Worm (Caenorhabditis elegans) whole organism, late embryonic: ENCODE measurements around the gene gadr-3.

Source experiments
- C38D4.7 ChIP-seq: fragments of 200-800 bp; sonication (Bioruptor generic); optimal IDR thresholded peaks from 2 replicates; lab custom pipeline; 2018; ENCODE audit warnings: mild to moderate bottlenecking, missing genetic modification characterization, moderate library complexity, missing compliant biosample characterization
- F13H6.1 ChIP-seq: sonication (generic microtip); optimal IDR thresholded peaks from 2 replicates; lab custom pipeline; 2016; ENCODE audit warnings: missing genetic modification characterization, missing compliant biosample characterization
- K09A11.1 ChIP-seq: sonication (generic microtip); optimal IDR thresholded peaks from 2 replicates; lab custom pipeline; 2017; ENCODE audit warnings: antibody characterized with exemption, mild to moderate bottlenecking, missing genetic modification characterization, missing compliant biosample characterization; ENCODE audit not compliant: insufficient read depth
- ama-1 ChIP-seq: fragments of 150-350 bp; optimal IDR thresholded peaks from 2 replicates; lab custom pipeline; 2014
- ceh-9 ChIP-seq: sonication (generic microtip); optimal IDR thresholded peaks from 2 replicates; lab custom pipeline; 2016; ENCODE audit warnings: mild to moderate bottlenecking, missing genetic modification characterization, inconsistent platforms, missing compliant biosample characterization
- nhr-11 ChIP-seq: fragments of 150-350 bp; optimal IDR thresholded peaks from 2 replicates; lab custom pipeline; 2014; ENCODE audit warnings: missing biosample characterization, missing genetic modification characterization
- pag-3 ChIP-seq: sonication (generic microtip); optimal IDR thresholded peaks from 2 replicates; lab custom pipeline; 2016; ENCODE audit warnings: missing compliant biosample characterization, missing genetic modification characterization, borderline replicate concordance
- pqm-1 ChIP-seq: sonication (generic microtip); optimal IDR thresholded peaks from 2 replicates; lab custom pipeline; 2016; ENCODE audit warnings: missing genetic modification characterization, missing compliant biosample characterization
- rnt-1 ChIP-seq: sonication (generic microtip); optimal IDR thresholded peaks from 2 replicates; lab custom pipeline; 2016; ENCODE audit warnings: missing genetic modification characterization, missing compliant biosample characterization
- tbx-7 ChIP-seq: sonication (generic microtip); optimal IDR thresholded peaks from 2 replicates; lab custom pipeline; 2016; ENCODE audit warnings: missing genotype, missing genetic modification characterization, missing compliant biosample characterization
- unc-3 ChIP-seq, 2 experiments: fragments of 200-800 bp in 1 of 2; sonication (Bioruptor generic) in 1 of 2; sonication (generic microtip) in 1 of 2; conservative IDR thresholded peaks in 1 of 2; optimal IDR thresholded peaks in 1 of 2; 2 replicates each; pipeline versions ENCODE4 v1.3.6 to Lab custom; 2016 to 2022; ENCODE audit warnings: missing compliant biosample characterization in 2 of 2, missing genetic modification characterization in 2 of 2, missing genetic modification reagents in 1 of 2
- unc-55 ChIP-seq: sonication (generic microtip); optimal IDR thresholded peaks from 2 replicates; lab custom pipeline; 2017; ENCODE audit warnings: missing biosample characterization, missing genetic modification reagents, missing genetic modification characterization
- unc-86 ChIP-seq: sonication (generic microtip); optimal IDR thresholded peaks from 2 replicates; lab custom pipeline; 2016; ENCODE audit warnings: missing genetic modification characterization, missing compliant biosample characterization

ce11 chrIII:6287195-6287594 is 1.4 kb upstream of the gadr-3 start, which contains the start of gene F47D12.6:
- TF ChIP-seq nhr-11 (tag; lab: Kevin White, UChicago) (no peak), tbx-7 (tag; lab: Kevin White, UChicago) (no peak), rnt-1 (tag; lab: Kevin White, UChicago) (no peak), pqm-1 (no peak), unc-3 (GFP tag; conservative IDR thresholded peaks at IDR 0.05; lab: Robert Waterston, UW) (no peak), unc-3 (tag; optimal IDR thresholded peaks at IDR 0.05; lab: Kevin White, UChicago) (no peak), ceh-9 (no peak), ama-1 (lab: Kevin White, UChicago) (no peak), C38D4.7 (GFP tag; lab: Kevin White, UChicago) (no peak), unc-55 (GFP tag; lab: Kevin White, UChicago) (no peak), K09A11.1 (tag; lab: Kevin White, UChicago) (no peak), F13H6.1 (no peak), pag-3 (tag; lab: Kevin White, UChicago) (no peak), unc-86 (tag; lab: Kevin White, UChicago) (no peak)
